Worm (Caenorhabditis elegans): ENCODE data around the gene F41H10.12.

Gene F41H10.12

ce11 chrIV:5366567-5366966 lies 18.6 kb upstream of the F41H10.12 start, which contains the start of gene sand-1:
sand-1 (plus strand) TSS chrIV:5366867.
- TF ChIP-seq pag-3 (tag; optimal IDR thresholded peaks at IDR 0.05; ENCODE audit: borderline replicate concordance), result no peak
- no peak for TF ChIP-seq gmeb-2 (tag; optimal IDR thresholded peaks at IDR 0.05)
- TF ChIP-seq elt-2 (tag; optimal IDR thresholded peaks at IDR 0.05), result no peak
- no peak for TF ChIP-seq ceh-18 (tag; optimal IDR thresholded peaks at IDR 0.05)
- TF ChIP-seq ama-1 (optimal IDR thresholded peaks at IDR 0.05), result no peak
- TF ChIP-seq odd-2 (tag; optimal IDR thresholded peaks at IDR 0.05), result no peak
- no peak for TF ChIP-seq nfya-1 (tag; optimal IDR thresholded peaks at IDR 0.05)
- TF ChIP-seq pha-4 (tag; optimal IDR thresholded peaks at IDR 0.05), result no peak
- no peak for TF ChIP-seq ceh-48 (tag; optimal IDR thresholded peaks at IDR 0.05)
- TF ChIP-seq hlh-8 (tag; optimal IDR thresholded peaks at IDR 0.05), result no peak
- no peak for TF ChIP-seq sox-2 (GFP tag; IDR thresholded peaks at IDR 0.05)
- TF ChIP-seq unc-42 (tag; optimal IDR thresholded peaks at IDR 0.05), result no peak
- no peak for TF ChIP-seq ttx-3 (tag; optimal IDR thresholded peaks at IDR 0.05)
- no peak for TF ChIP-seq unc-86 (tag; optimal IDR thresholded peaks at IDR 0.05)
- no peak for TF ChIP-seq hlh-30 (tag; optimal IDR thresholded peaks at IDR 0.05; ENCODE audit: insufficient read depth)
- no peak for TF ChIP-seq ceh-19 (GFP tag; optimal IDR thresholded peaks at IDR 0.05)
- no peak for TF ChIP-seq unc-3 (GFP tag; conservative IDR thresholded peaks at IDR 0.05)
- no peak for TF ChIP-seq unc-3 (tag; optimal IDR thresholded peaks at IDR 0.05)

- TF ChIP-seq lim-6 (tag; optimal IDR thresholded peaks at IDR 0.05) (no peak), zip-5 (tag; optimal IDR thresholded peaks at IDR 0.05) (no peak), rnt-1 (tag; optimal IDR thresholded peaks at IDR 0.05) (no peak), K02D7.2 (tag; optimal IDR thresholded peaks at IDR 0.05) (no peak), hlh-15 (tag; optimal IDR thresholded peaks at IDR 0.05) (no peak), nfya-1 (tag; optimal IDR thresholded peaks at IDR 0.05) (no peak), ceh-18 (tag; optimal IDR thresholded peaks at IDR 0.05) (no peak), hlh-13 (GFP tag; optimal IDR thresholded peaks at IDR 0.05) (no peak), hlh-30 (tag; optimal IDR thresholded peaks at IDR 0.05; ENCODE audit: insufficient read depth) (no peak), elt-2 (tag; optimal IDR thresholded peaks at IDR 0.05) (no peak), pag-3 (tag; optimal IDR thresholded peaks at IDR 0.05; ENCODE audit: borderline replicate concordance) (no peak), ceh-14 (tag; optimal IDR thresholded peaks at IDR 0.05) (no peak), gmeb-2 (tag; optimal IDR thresholded peaks at IDR 0.05) (no peak), nhr-232 (tag; optimal IDR thresholded peaks at IDR 0.05) (no peak), dmd-4 (tag; optimal IDR thresholded peaks at IDR 0.05; ENCODE audit: borderline replicate concordance) (no peak), ttx-3 (tag; optimal IDR thresholded peaks at IDR 0.05) (no peak)
Measured at ce11 chrIV:5367899-5368298, 17.2 kb upstream of the F41H10.12 start.

DNA sequence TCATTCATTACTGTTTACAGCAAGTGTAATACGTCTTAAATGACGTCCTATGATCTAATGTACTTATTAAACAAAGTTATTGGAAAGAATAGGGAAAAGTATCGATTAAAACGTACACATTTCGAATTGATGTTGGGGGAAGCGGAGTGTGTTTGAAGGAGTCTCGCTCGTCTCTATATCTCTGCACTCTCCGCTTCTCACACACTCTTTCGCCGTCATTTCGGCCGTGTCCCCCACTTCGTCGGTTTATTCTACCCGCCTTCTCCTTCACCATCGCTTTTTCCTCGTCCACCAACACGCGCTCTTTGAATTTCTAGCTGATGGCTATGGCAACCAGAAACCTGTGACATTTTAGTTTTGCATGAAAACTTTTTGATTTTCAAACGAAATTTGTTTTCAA lies 16.3 kb upstream of the F41H10.12 start:
- TF ChIP-seq unc-86 (tag; optimal IDR thresholded peaks at IDR 0.05) (no peak), pag-3 (tag; optimal IDR thresholded peaks at IDR 0.05; ENCODE audit: borderline replicate concordance) (no peak), mec-3 (tag; optimal IDR thresholded peaks at IDR 0.05; ENCODE audit: borderline replicate concordance) (no peak), ceh-30 (tag; optimal IDR thresholded peaks at IDR 0.05) (no peak), sox-4 (tag; optimal IDR thresholded peaks at IDR 0.05) (no peak), gmeb-2 (tag; optimal IDR thresholded peaks at IDR 0.05) (no peak), ama-1 (optimal IDR thresholded peaks at IDR 0.05) (no peak), nfya-1 (tag; optimal IDR thresholded peaks at IDR 0.05) (peak; percentile 47), hlh-8 (tag; optimal IDR thresholded peaks at IDR 0.05) (no peak), hlh-15 (tag; optimal IDR thresholded peaks at IDR 0.05) (no peak), pros-1 (tag; optimal IDR thresholded peaks at IDR 0.05) (no peak), K09A11.1 (tag; optimal IDR thresholded peaks at IDR 0.05; ENCODE audit: insufficient read depth) (no peak), ceh-31 (tag; optimal IDR thresholded peaks at IDR 0.05) (peak; percentile 41), zip-5 (tag; optimal IDR thresholded peaks at IDR 0.05) (no peak), rnt-1 (tag; optimal IDR thresholded peaks at IDR 0.05) (peak; percentile 16), K02D7.2 (tag; optimal IDR thresholded peaks at IDR 0.05) (no peak), pax-1 (tag; optimal IDR thresholded peaks at IDR 0.05) (no peak), hlh-30 (tag; optimal IDR thresholded peaks at IDR 0.05; ENCODE audit: insufficient read depth) (no peak), ceh-34 (tag; optimal IDR thresholded peaks at IDR 0.05) (peak; percentile 58), C38D4.7 (GFP tag; optimal IDR thresholded peaks at IDR 0.05) (no peak), lim-6 (tag; optimal IDR thresholded peaks at IDR 0.05) (no peak), pat-9 (tag; optimal IDR thresholded peaks at IDR 0.05) (no peak), T23F11.4 (GFP tag; optimal IDR thresholded peaks at IDR 0.05) (no peak), unc-42 (tag; optimal IDR thresholded peaks at IDR 0.05) (peak; percentile 4), fax-1 (tag; optimal IDR thresholded peaks at IDR 0.05) (no peak), ceh-2 (tag; optimal IDR thresholded peaks at IDR 0.05) (no peak), tbx-7 (tag; optimal IDR thresholded peaks at IDR 0.05) (no peak), sdc-2 (tag; optimal IDR thresholded peaks at IDR 0.05) (no peak), tbx-2 (tag; optimal IDR thresholded peaks at IDR 0.05) (peak; percentile 16), pha-2 (tag; optimal IDR thresholded peaks at IDR 0.05) (no peak), ttx-3 (tag; optimal IDR thresholded peaks at IDR 0.05) (no peak), syd-9 (tag; optimal IDR thresholded peaks at IDR 0.05) (peak; percentile 13), ceh-19 (GFP tag; optimal IDR thresholded peaks at IDR 0.05) (no peak), unc-55 (GFP tag; optimal IDR thresholded peaks at IDR 0.05) (no peak)
